Worm (Caenorhabditis elegans): ENCODE results near the gene nhr-55.

The nhr-55 gene

DNA sequence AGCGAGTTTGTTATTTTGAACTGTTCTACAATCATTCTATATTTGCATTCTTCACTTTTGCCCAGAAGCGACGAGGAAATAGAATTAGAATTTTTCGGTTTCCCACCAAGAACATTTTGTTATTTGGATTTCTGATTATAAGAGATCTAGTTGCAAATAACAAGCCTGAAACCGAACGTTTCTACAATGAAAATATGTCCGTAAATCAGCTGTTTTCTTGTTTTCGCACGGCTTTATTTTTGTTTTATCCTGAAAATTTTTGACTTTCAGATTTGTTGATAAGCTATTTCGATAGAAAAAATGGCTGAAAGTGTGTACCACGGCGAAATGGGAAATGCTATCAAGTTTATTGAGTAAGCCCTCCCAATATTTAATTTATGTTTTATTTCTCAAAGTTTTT is 49.6 kb downstream of the nhr-55 start, which contains the start of gene srw-108:
Gene srw-108, plus strand, starts transcription at position 301 of the 400 bp plus-strand sequence.
- TF ChIP-seq W03F9.2 (tag; optimal IDR thresholded peaks at IDR 0.05) (no peak), dao-5 (tag; optimal IDR thresholded peaks at IDR 0.05) (no peak), him-1 (tag; optimal IDR thresholded peaks at IDR 0.05) (no peak)

Data from whole organism, L4/young adult.